Worm (Caenorhabditis elegans) whole organism, midembryonic: ENCODE results near the gene jmjd-3.3.
"Not testable (repeated sequence)": the region's sequence is repeated elsewhere in the genome, so short reads cannot be mapped to it uniquely, and the experiment has no call there.

Experiments used
- T22C8.4 ChIP-seq: fragments of 200-800 bp; sonication (Bioruptor generic); IDR thresholded peaks from 2 replicates; pipeline ENCODE4 v1.3.6; 2022; ENCODE audit warnings: missing genetic modification characterization, missing compliant biosample characterization
- flt-1 ChIP-seq: fragments of 200-800 bp; sonication (Bioruptor generic); IDR thresholded peaks from 2 replicates; pipeline ENCODE4 v1.3.6; 2022; ENCODE audit warnings: missing genetic modification characterization, missing compliant biosample characterization
- klf-2 ChIP-seq: fragments of 200-800 bp; sonication (Bioruptor generic); conservative IDR thresholded peaks from 2 replicates; pipeline ENCODE4 v1.3.6; 2022; ENCODE audit warnings: missing genetic modification reagents, missing genetic modification characterization, missing compliant biosample characterization
- med-1 ChIP-seq: sonication (generic microtip); optimal IDR thresholded peaks from 2 replicates; lab custom pipeline; 2017; ENCODE audit warnings: missing genetic modification characterization, mild to moderate bottlenecking, missing compliant biosample characterization, antibody characterized with exemption, missing genetic modification reagents; ENCODE audit not compliant: insufficient read depth
- ref-1 ChIP-seq: fragments of 200-800 bp; sonication (Bioruptor generic); conservative IDR thresholded peaks from 2 replicates; pipeline ENCODE4 v1.3.6; 2022; ENCODE audit warnings: missing genetic modification reagents, missing genetic modification characterization, missing compliant biosample characterization
- tab-1 ChIP-seq: fragments of 200-800 bp; sonication (Bioruptor generic); IDR thresholded peaks from 2 replicates; pipeline ENCODE4 v1.3.6; 2022; ENCODE audit warnings: missing genetic modification characterization, missing compliant biosample characterization

ce11 chrX:13428755-13429154, 7.5 kb upstream of the jmjd-3.3 start, which contains the start of gene fkh-4:
- TF ChIP-seq tab-1 (GFP tag; lab: Robert Waterston, UW); ref-1 (GFP tag; lab: Robert Waterston, UW); med-1 (GFP tag; lab: Kevin White, UChicago); T22C8.4 (GFP tag; lab: Robert Waterston, UW); klf-2 (GFP tag; lab: Robert Waterston, UW); flt-1 (GFP tag; lab: Robert Waterston, UW): not testable (repeated sequence)
